Worm (Caenorhabditis elegans): ENCODE measurements around the gene srh-125.

srh-125 gene

DNA sequence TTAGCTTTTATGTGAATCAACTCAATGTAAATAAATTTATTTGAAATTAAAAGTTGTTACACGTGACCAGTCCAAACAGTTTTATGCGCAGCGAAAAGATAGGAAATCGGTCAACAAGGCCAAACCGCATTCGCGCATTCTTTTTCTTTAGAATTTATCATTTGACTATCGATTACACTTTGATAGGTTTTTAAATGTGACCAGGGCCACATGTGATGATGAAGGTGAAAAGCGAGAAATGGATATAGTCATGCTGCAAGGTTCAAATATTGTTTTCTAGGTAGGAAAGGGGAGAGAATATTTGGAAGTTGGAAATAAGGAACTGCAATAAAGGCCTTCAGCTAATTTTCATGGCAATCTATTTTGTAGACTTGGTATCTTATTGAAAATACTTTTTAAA is 39.8 kb downstream of the srh-125 start (continued):
- TF ChIP-seq nhr-102 (tag; optimal IDR thresholded peaks at IDR 0.05) (peak; percentile 1), daf-8 (GFP tag; IDR thresholded peaks at IDR 0.05) (no peak), unc-130 (GFP tag; optimal IDR thresholded peaks at IDR 0.05) (no peak), Y75B8A.6 (GFP tag; IDR thresholded peaks at IDR 0.05) (0 out of 2 replicates have a peak, but pooled peaks have one; percentile 44), lin-13 (GFP tag; optimal IDR thresholded peaks at IDR 0.05) (no peak), mxl-3 (GFP tag; optimal IDR thresholded peaks at IDR 0.05) (peak; percentile 34), aha-1 (tag) (peak; percentile 66), duxl-1 (tag; optimal IDR thresholded peaks at IDR 0.05; ENCODE audit: poor library complexity) (peak; percentile 13), mep-1 (tag; optimal IDR thresholded peaks at IDR 0.05) (peak; percentile 50), sdz-12 (GFP tag; optimal IDR thresholded peaks at IDR 0.05) (no peak), jun-1 (tag; optimal IDR thresholded peaks at IDR 0.05) (no peak), unc-62 (GFP tag; optimal IDR thresholded peaks at IDR 0.05 in 1 of 2) (peak in 1 of 2 experiments; percentile 8), unc-62 (tag; optimal IDR thresholded peaks at IDR 0.05) (no peak), hlh-30 (tag; optimal IDR thresholded peaks at IDR 0.05; ENCODE audit: insufficient read depth) (peak; percentile 84)

- TF ChIP-seq aha-1 (tag) (peak; percentile 90), daf-12 (tag; optimal IDR thresholded peaks at IDR 0.05) (no peak)
These were observed 40.2 kb downstream of the srh-125 start for ce11 chrV:7436509-7436908.

DNA sequence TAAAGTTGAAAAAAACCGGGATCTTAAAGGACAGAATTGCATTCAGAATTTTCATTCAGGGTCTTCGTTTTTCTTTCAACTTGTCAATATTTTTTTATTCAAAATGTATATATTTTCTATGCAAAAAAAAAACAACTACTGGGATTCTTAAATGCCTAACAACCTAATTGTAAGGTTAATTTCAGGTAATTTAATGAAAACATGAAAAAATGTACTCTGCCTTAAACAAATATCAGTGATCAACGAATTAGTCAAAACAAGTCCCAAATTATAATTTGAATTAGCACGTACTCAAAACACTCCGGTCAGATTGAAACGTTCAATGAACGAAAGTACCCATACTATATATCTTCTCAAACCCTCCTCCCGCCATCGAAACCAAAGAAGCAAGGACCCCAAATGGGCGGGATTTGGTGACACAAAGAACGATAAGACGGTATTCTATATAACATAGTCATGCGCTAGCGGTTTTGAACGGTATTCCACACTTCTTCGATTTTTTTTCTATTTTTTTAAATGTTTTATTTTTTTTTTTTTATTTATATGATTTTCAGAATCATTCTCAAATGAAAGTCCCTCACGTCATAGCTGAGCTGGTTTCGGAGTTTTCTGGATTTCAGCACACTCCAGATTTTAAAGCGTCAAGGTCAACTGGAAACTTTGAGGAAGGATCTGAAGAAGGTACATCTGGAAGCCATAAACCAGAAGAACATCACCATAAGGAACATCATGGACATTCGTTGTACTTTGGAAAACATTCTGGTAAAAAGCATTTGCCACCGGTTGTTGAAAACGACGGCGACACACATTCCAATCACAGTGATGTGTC is 41.1 kb downstream of the srh-125 start, which contains the start of the genes ddo-2 and F25E5.8:
TSS of gene ddo-2 (minus strand) at position 330 of the 829 bp plus-strand sequence.
TSS of gene F25E5.8 (plus strand) at position 555 of the 829 bp plus-strand sequence.
- TF ChIP-seq mdl-1 (tag; optimal IDR thresholded peaks at IDR 0.05) (peak in 1 of 2 experiments; percentile 3), ceh-44 (GFP tag; IDR thresholded peaks at IDR 0.05) (no peak), ceh-20 (GFP tag; IDR thresholded peaks at IDR 0.05) (no peak), zfp-3 (GFP tag; conservative IDR thresholded peaks at IDR 0.05) (0 out of 2 replicates have a peak, but pooled peaks have one; percentile 22), hif-1 (tag; optimal IDR thresholded peaks at IDR 0.05) (peak in 1 of 2 experiments; percentile 41), nhr-6 (tag; optimal IDR thresholded peaks at IDR 0.05) (no peak), nhr-28 (tag; optimal IDR thresholded peaks at IDR 0.05) (peak; percentile 55), daf-12 (tag; optimal IDR thresholded peaks at IDR 0.05) (no peak), daf-19 (GFP tag; conservative IDR thresholded peaks at IDR 0.05) (no peak), set-16 (GFP tag; IDR thresholded peaks at IDR 0.05) (no peak), zip-11 (GFP tag; IDR thresholded peaks at IDR 0.05) (no peak), hmg-1.1 (GFP tag; IDR thresholded peaks at IDR 0.05) (0 out of 2 replicates have a peak, but pooled peaks have one; percentile 28), tra-1 (GFP tag; IDR thresholded peaks at IDR 0.05) (no peak), aha-1 (tag) (peak; percentile 97), ctbp-1 (GFP tag; IDR thresholded peaks at IDR 0.05) (no peak), ZK546.5 (tag; optimal IDR thresholded peaks at IDR 0.05) (no peak), pha-4 (GFP tag; IDR thresholded peaks at IDR 0.05) (no peak), pha-4 (tag; optimal IDR thresholded peaks at IDR 0.05) (no peak), snpc-4 (tag; optimal IDR thresholded peaks at IDR 0.05) (no peak), hlh-30 (tag; optimal IDR thresholded peaks at IDR 0.05; ENCODE audit: insufficient read depth) (peak; percentile 33), mes-2 (tag; optimal IDR thresholded peaks at IDR 0.05; ENCODE audit: poor library complexity, severe bottlenecking) (no peak), spr-3 (GFP tag; optimal IDR thresholded peaks at IDR 0.05) (no peak), dve-1 (tag; optimal IDR thresholded peaks at IDR 0.05; ENCODE audit: insufficient read depth) (peak; percentile 15), fkh-10 (GFP tag; optimal IDR thresholded peaks at IDR 0.05) (no peak), zfp-2 (tag; optimal IDR thresholded peaks at IDR 0.05) (no peak), ama-1 (optimal IDR thresholded peaks at IDR 0.05) (peak; percentile 74)
